Fruit fly (Drosophila melanogaster): ENCODE data around the gene CG31676.
A peak's percentile ranks its signal among the peaks of the same experiment; 100 is the strongest.

Gene CG31676

DNA sequence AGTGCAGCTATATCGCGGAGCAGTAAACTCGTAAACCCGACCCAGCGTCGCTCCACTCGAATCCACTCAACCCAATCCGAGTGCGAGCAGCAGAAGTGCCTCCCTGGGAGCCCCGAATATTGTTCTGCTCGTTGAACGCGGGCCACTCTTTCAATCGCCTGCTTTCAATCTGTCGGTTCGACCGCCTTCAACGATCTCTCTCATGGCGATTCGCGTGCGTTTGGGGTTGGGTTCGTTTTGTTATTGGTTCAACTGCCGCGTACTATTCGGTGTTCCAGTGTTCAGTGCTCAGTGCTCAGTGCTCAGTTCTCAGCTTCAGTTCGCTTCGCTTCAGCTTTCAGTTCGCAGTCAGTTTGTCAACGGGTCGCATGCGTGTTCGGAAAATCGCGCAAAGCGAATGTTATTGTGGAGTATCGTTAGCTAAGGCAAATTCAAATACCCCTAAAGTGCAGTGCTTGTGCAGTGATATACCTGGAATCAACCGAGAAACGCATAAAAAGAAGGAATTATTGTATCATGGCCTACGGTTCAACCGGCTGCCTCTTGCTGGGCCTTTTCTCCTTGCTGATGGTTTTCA is at the start of gene CG31676:
CG31676 (plus strand) TSS at position 289 of the 577 bp plus-strand sequence.
- TF ChIP-seq Crg-1 (GFP tag; optimal IDR thresholded peaks at IDR 0.05) (no peak), kay (GFP tag; ENCODE audit: borderline replicate concordance) (peak; percentile 50)

DNA sequence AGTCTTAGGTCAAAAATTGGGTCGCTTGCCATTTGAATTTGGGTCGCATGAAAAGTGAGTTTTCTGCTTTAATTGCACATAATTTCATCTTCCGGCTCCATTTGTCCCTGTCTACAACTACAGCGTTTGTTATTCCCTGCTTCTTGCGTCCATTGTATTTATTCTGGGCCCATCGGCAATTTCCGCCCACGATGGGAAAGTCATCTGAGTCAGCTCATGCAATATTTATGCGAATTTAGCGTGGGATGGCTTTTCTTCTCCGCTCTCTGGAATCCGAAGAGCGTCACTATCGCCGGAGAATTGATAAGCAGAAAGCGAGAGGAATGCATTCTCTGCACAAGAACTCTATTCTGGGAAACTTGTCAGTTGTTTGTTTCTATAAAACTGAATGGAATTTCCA is 48.0 kb upstream of the CG31676 start:
- TF ChIP-seq Hr96 (GFP tag; optimal IDR thresholded peaks at IDR 0.05): no peak
- no peak for TF ChIP-seq pad (GFP tag; optimal IDR thresholded peaks at IDR 0.05)
- TF ChIP-seq CG7101 (tag; optimal IDR thresholded peaks at IDR 0.05): no peak
- no peak for TF ChIP-seq ovo (GFP tag; optimal IDR thresholded peaks at IDR 0.05)
- TF ChIP-seq kay (GFP tag; ENCODE audit: borderline replicate concordance): peak; percentile 53
- TF ChIP-seq bab1 (GFP tag; optimal IDR thresholded peaks at IDR 0.05): no peak
- TF ChIP-seq cic (GFP tag; optimal IDR thresholded peaks at IDR 0.05): no peak

DNA sequence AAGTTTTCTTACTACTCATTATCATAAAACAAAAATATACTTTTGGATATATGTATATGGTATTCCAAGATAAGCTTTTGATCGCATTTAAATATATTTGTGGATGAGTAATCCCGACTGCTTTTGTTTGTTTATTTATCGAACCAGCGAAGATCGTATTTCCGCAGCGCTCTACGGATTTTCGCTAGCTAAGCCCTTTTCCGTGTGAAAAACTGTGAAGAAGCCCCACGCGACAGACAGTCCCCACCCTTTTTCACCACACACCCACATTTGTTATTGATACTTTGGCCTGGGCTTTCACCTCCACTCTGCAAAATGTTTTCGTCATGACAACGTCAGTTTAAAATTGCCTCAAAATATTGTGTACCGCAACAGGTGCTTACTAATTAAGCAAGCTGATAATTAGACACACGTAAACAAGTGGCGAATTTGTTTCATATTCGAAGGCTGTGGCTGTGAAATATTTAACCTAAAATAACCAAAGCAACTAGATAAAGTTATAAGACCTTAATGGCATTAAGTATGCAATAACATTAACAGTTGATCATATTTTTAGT is 47.5 kb upstream of the CG31676 start:
- TF ChIP-seq tj (GFP tag; optimal IDR thresholded peaks at IDR 0.05) (peak; percentile 95), CG12768 (GFP tag; optimal IDR thresholded peaks at IDR 0.05) (peak; percentile 62), kay (GFP tag; ENCODE audit: borderline replicate concordance) (peak; percentile 72), bab1 (GFP tag; optimal IDR thresholded peaks at IDR 0.05) (no peak), CG7101 (tag; optimal IDR thresholded peaks at IDR 0.05) (no peak), Mnt (GFP tag; optimal IDR thresholded peaks at IDR 0.05) (peak; percentile 6)

DNA sequence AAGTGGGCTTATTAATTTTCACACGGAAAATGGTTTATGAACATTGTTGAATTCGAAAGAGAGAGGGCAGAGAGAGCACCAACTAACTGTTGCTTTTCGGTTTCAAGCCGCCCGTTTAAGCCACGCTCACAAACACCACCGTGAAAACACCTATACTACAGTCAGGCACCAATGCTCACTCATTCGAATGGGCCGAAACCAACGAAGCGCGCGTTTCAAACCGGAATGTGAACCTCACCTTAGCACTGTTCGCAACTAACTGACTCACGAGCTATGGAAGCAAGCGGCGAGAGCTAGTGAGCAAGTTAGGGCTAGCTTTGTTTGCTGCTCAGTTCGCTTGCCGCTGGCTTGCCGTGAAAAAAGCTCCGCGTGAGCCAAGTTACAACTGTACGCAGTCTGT is 46.7 kb upstream of the CG31676 start:
- peak; percentile 79 for TF ChIP-seq bab1 (GFP tag; optimal IDR thresholded peaks at IDR 0.05)
- no peak for TF ChIP-seq CG11617 (GFP tag; optimal IDR thresholded peaks at IDR 0.05)
- TF ChIP-seq CG14711 (tag; optimal IDR thresholded peaks at IDR 0.05): peak; percentile 19
- no peak for TF ChIP-seq Crg-1 (GFP tag; optimal IDR thresholded peaks at IDR 0.05)
- TF ChIP-seq CG33017 (tag; optimal IDR thresholded peaks at IDR 0.05): peak; percentile 63
- TF ChIP-seq ovo (GFP tag; optimal IDR thresholded peaks at IDR 0.05): peak; percentile 33
- peak; percentile 51 for TF ChIP-seq CG7101 (tag; optimal IDR thresholded peaks at IDR 0.05)
- TF ChIP-seq cnc (optimal IDR thresholded peaks at IDR 0.05): no peak
- TF ChIP-seq kay (GFP tag; ENCODE audit: borderline replicate concordance): peak; percentile 93
- no peak for TF ChIP-seq CG5204 (GFP tag; optimal IDR thresholded peaks at IDR 0.05)
- no peak for TF ChIP-seq CG1620 (GFP tag; optimal IDR thresholded peaks at IDR 0.05)
- peak; percentile 13 for TF ChIP-seq tj (GFP tag; optimal IDR thresholded peaks at IDR 0.05)
- TF ChIP-seq CG7045 (GFP tag; optimal IDR thresholded peaks at IDR 0.05): no peak
- TF ChIP-seq toe (GFP tag; optimal IDR thresholded peaks at IDR 0.05): no peak
- no peak for TF ChIP-seq Clk (GFP tag; optimal IDR thresholded peaks at IDR 0.05)
- TF ChIP-seq Mnt (GFP tag; optimal IDR thresholded peaks at IDR 0.05): peak; percentile 77
- TF ChIP-seq cic (GFP tag; optimal IDR thresholded peaks at IDR 0.05): peak; percentile 67
- TF ChIP-seq Hr96 (GFP tag; optimal IDR thresholded peaks at IDR 0.05): peak; percentile 6
- peak; percentile 9 for TF ChIP-seq pad (GFP tag; optimal IDR thresholded peaks at IDR 0.05)
- peak; percentile 70 for TF ChIP-seq CG12768 (GFP tag; optimal IDR thresholded peaks at IDR 0.05)

DNA sequence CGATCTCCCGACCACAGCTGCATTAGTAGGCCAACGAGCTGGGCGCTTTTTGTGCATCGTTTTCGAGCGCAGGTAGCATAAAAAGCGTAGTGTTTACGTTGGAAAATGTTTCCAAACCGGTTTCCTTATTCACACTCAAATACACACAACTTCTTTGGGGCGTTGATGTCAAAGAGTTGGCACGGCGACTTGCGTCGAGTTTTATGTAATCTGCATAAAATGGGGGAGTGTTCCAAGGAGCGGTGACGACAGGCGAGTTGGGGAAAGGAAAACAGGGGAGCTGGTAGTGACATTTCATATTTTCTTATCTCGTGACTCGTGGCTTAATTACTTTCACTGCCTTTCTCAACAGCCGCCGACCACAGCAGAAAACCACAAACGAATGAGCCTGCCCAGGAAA is 45.9 kb upstream of the CG31676 start:
- TF ChIP-seq pad (GFP tag; optimal IDR thresholded peaks at IDR 0.05) (no peak), CG12768 (GFP tag; optimal IDR thresholded peaks at IDR 0.05) (no peak)

DNA sequence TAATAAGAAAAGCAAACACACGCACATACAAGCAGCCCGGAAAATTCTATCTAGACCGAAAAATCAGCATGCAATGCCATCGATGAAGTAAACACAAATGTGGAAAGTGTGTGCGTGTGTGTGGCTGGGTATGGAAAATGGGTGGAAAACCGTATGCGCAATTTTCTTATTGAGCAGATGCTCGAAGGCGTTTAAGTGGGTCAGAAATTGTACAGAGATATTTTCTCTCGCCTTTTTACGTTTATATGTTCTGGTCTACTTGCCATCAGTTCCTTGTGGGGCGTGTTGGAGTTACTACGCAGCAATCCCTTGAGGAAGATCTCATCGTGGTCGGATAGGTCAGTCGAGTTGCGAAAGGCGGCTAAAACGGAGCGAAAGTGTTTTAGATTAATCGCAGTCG is 44.8 kb upstream of the CG31676 start:
- TF ChIP-seq tj (GFP tag; optimal IDR thresholded peaks at IDR 0.05) (no peak), kay (GFP tag; ENCODE audit: borderline replicate concordance) (no peak), CG7045 (GFP tag; optimal IDR thresholded peaks at IDR 0.05) (no peak), Crg-1 (GFP tag; optimal IDR thresholded peaks at IDR 0.05) (no peak), toe (GFP tag; optimal IDR thresholded peaks at IDR 0.05) (no peak), CG1620 (GFP tag; optimal IDR thresholded peaks at IDR 0.05) (no peak), CG11617 (GFP tag; optimal IDR thresholded peaks at IDR 0.05) (no peak)

DNA sequence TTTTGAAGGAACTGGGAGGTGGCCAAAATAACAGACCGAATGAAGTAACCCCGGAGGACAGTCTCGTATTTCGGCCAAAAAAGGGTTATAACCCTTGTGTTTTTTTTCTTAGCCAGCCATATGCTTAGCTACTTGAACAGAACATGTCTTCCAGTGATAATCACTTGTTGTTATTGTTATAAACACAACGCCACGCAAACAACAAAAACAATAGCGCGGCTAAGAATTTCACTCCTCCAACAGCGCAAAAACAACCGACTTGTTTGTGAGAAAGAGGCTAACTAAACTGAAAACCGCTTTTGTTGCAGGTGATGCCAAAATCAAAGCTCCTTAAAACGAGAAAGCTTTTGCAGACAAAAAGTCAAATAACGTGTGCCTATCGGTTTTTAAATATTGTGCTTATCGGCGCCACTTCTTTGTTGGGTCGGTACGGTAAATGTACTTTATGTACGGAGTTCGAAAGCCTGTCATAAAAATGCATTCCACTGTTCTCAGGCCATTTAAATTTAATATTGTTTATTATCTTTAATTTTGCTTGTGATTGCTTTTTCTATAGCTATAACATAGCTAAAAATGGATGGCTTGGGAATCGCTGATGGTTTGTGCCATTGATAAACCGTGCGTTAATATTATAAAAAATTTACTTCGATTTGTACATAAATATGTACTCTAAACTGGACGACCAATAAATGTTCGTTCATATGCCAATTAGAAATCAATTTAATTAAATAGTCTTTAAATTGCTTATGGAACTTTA is 43.6 kb upstream of the CG31676 start, which contains the start of gene vari:
vari (minus strand) TSS at position 285 of the 757 bp plus-strand sequence.
- TF ChIP-seq CG5204 (GFP tag; optimal IDR thresholded peaks at IDR 0.05) (no peak), toe (GFP tag; optimal IDR thresholded peaks at IDR 0.05) (peak; percentile 3), tj (GFP tag; optimal IDR thresholded peaks at IDR 0.05) (peak; percentile 21)

DNA sequence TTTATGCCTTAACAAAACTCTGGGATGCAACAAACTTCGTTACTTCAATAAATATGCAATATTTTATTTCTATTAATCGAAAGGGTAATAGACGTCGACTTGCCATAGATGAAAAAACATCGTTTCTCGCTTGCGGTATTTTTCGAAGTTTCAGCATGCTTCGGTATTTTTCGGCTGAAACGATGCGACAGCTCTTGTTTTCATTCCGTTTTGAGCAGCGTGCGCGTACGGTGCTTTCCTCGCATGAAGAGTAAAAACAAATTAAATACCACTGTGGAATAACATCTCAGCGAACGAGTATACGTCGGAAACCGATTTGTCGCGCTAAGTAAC is 43.1 kb upstream of the CG31676 start, which contains the start of gene CG9328:
CG9328 (plus strand) TSS at position 201 of the 333 bp plus-strand sequence.
- TF ChIP-seq ovo (GFP tag; optimal IDR thresholded peaks at IDR 0.05): peak; percentile 2
- TF ChIP-seq bab1 (GFP tag; optimal IDR thresholded peaks at IDR 0.05): peak; percentile 62
- peak; percentile 12 for TF ChIP-seq tj (GFP tag; optimal IDR thresholded peaks at IDR 0.05)
- TF ChIP-seq CG5204 (GFP tag; optimal IDR thresholded peaks at IDR 0.05): no peak
- no peak for TF ChIP-seq Clk (GFP tag; optimal IDR thresholded peaks at IDR 0.05)
- no peak for TF ChIP-seq toe (GFP tag; optimal IDR thresholded peaks at IDR 0.05)
- peak; percentile 31 for TF ChIP-seq CG14711 (tag; optimal IDR thresholded peaks at IDR 0.05)
- no peak for TF ChIP-seq kay (GFP tag; ENCODE audit: borderline replicate concordance)
- TF ChIP-seq CG7101 (tag; optimal IDR thresholded peaks at IDR 0.05): peak; percentile 47
- TF ChIP-seq Mnt (GFP tag; optimal IDR thresholded peaks at IDR 0.05): peak; percentile 47
- no peak for TF ChIP-seq Crg-1 (GFP tag; optimal IDR thresholded peaks at IDR 0.05)
- TF ChIP-seq Hr96 (GFP tag; optimal IDR thresholded peaks at IDR 0.05): peak; percentile 33
- peak; percentile 4 for TF ChIP-seq CG33017 (tag; optimal IDR thresholded peaks at IDR 0.05)
- no peak for TF ChIP-seq CG11617 (GFP tag; optimal IDR thresholded peaks at IDR 0.05)
- no peak for TF ChIP-seq cnc (optimal IDR thresholded peaks at IDR 0.05)
- TF ChIP-seq CG7045 (GFP tag; optimal IDR thresholded peaks at IDR 0.05): no peak
- TF ChIP-seq CG1620 (GFP tag; optimal IDR thresholded peaks at IDR 0.05): no peak
- no peak for TF ChIP-seq cic (GFP tag; optimal IDR thresholded peaks at IDR 0.05)
- no peak for TF ChIP-seq CG12768 (GFP tag; optimal IDR thresholded peaks at IDR 0.05)
- TF ChIP-seq pad (GFP tag; optimal IDR thresholded peaks at IDR 0.05): no peak
